Comparison of ENCODE assay signal across 6 worm cellular contexts in the genomic region with DNA sequence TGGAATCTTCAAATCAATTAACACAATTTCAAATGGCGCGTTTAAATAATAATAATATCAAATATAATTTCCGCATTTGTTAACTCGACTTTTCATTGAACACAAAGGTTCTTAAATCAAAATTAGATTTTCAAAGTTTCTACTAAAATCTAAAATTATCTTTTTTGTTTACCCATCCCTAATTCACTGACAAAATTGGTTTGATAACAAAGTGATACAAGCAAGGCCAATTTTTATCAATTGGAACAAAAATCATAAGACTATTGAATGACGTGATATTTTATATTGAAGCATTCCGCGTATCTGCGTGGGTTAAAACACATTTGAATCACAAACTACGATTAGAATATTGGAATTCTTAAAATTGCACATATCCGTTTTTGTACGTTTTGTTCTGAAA.
TF ChIP-seq lines count a peak whose summit lies in the region.

No protein-coding gene starts in this region.

TF ChIP-seq in whole organism, L1 larva, 84 proteins besides CTCF, POLR2A, EP300 and RAD21:
- TF ChIP-seq elt-3 (tag; optimal IDR thresholded peaks at IDR 0.05; lab: Kevin White, UChicago) (peak in 3 of 6 experiments; percentile 6 to 73 (median 56)), grh-1 (GFP tag; IDR thresholded peaks at IDR 0.05; lab: Robert Waterston, UW) (no peak), snpc-4 (tag; optimal IDR thresholded peaks at IDR 0.05; lab: Kevin White, UChicago) (no peak), unc-62 (GFP tag; optimal IDR thresholded peaks at IDR 0.05; lab: Kevin White, UChicago) (no peak), nhr-90 (tag; optimal IDR thresholded peaks at IDR 0.05; lab: Kevin White, UChicago; ENCODE audit: poor library complexity) (peak; percentile 27), jun-1 (tag; optimal IDR thresholded peaks at IDR 0.05; lab: Kevin White, UChicago) (peak; percentile 49), nhr-20 (tag; optimal IDR thresholded peaks at IDR 0.05; lab: Kevin White, UChicago) (peak; percentile 38), elt-2 (tag; optimal IDR thresholded peaks at IDR 0.05; lab: Kevin White, UChicago) (peak; percentile 89), blmp-1 (tag; optimal IDR thresholded peaks at IDR 0.05; lab: Kevin White, UChicago) (peak; percentile 22), lin-35 (GFP tag; optimal IDR thresholded peaks at IDR 0.05; lab: Kevin White, UChicago) (peak in 1 of 2 experiments; percentile 28), lin-14 (GFP tag; optimal IDR thresholded peaks at IDR 0.05; lab: Kevin White, UChicago) (peak; percentile 56), pqm-1 (tag; optimal IDR thresholded peaks at IDR 0.05; lab: Kevin White, UChicago) (no peak), nhr-71 (tag; optimal IDR thresholded peaks at IDR 0.05; lab: Kevin White, UChicago) (peak; percentile 69)

TF ChIP-seq in whole organism, L2 larva, 48 proteins besides CTCF, POLR2A, EP300 and RAD21:
- no peak for TF ChIP-seq nhr-25 (tag; optimal IDR thresholded peaks at IDR 0.05; lab: Kevin White, UChicago)
- TF ChIP-seq sma-3 (GFP tag; optimal IDR thresholded peaks at IDR 0.05; lab: Kevin White, UChicago): peak; percentile 38
- TF ChIP-seq crh-2 (tag; optimal IDR thresholded peaks at IDR 0.05; lab: Kevin White, UChicago): peak; percentile 47
- peak; percentile 83 for TF ChIP-seq sma-9 (GFP tag; optimal IDR thresholded peaks at IDR 0.05; lab: Kevin White, UChicago)
- no peak for TF ChIP-seq sma-9 (tag; optimal IDR thresholded peaks at IDR 0.05; lab: Kevin White, UChicago)
- peak; percentile 51 for TF ChIP-seq gmeb-1 (tag; optimal IDR thresholded peaks at IDR 0.05; lab: Kevin White, UChicago)
- peak; percentile 78 for TF ChIP-seq fos-1 (tag; optimal IDR thresholded peaks at IDR 0.05; lab: Kevin White, UChicago)
- no peak for TF ChIP-seq peb-1 (tag; optimal IDR thresholded peaks at IDR 0.05; lab: Kevin White, UChicago)
- peak; percentile 0 for TF ChIP-seq nhr-21 (tag; optimal IDR thresholded peaks at IDR 0.05; lab: Kevin White, UChicago)

TF ChIP-seq in whole organism, L3 larva, 47 proteins besides CTCF, POLR2A, EP300 and RAD21 (continues in another document):
- no peak for TF ChIP-seq lin-39 (tag; optimal IDR thresholded peaks at IDR 0.05; lab: Kevin White, UChicago)
- TF ChIP-seq skn-1 (tag; optimal IDR thresholded peaks at IDR 0.05; lab: Kevin White, UChicago): no peak
- peak; percentile 94 for TF ChIP-seq elt-2 (tag; optimal IDR thresholded peaks at IDR 0.05; lab: Kevin White, UChicago)
- no peak for TF ChIP-seq daf-12 (tag; optimal IDR thresholded peaks at IDR 0.05; lab: Kevin White, UChicago)
- TF ChIP-seq jun-1 (tag; optimal IDR thresholded peaks at IDR 0.05; lab: Kevin White, UChicago): peak; percentile 77
- TF ChIP-seq mdl-1 (tag; optimal IDR thresholded peaks at IDR 0.05; lab: Kevin White, UChicago): no peak
- no peak for TF ChIP-seq sea-2 (GFP tag; optimal IDR thresholded peaks at IDR 0.05; lab: Kevin White, UChicago)
- no peak for TF ChIP-seq nhr-25 (tag; optimal IDR thresholded peaks at IDR 0.05; lab: Kevin White, UChicago)
- TF ChIP-seq lsy-12 (tag; optimal IDR thresholded peaks at IDR 0.05; lab: Kevin White, UChicago): no peak
- TF ChIP-seq elt-3 (tag; optimal IDR thresholded peaks at IDR 0.05; lab: Kevin White, UChicago): peak in 1 of 3 experiments; percentile 21
- no peak for TF ChIP-seq zag-1 (tag; optimal IDR thresholded peaks at IDR 0.05; lab: Kevin White, UChicago)
- peak; percentile 94 for TF ChIP-seq pqm-1 (tag; optimal IDR thresholded peaks at IDR 0.05; lab: Kevin White, UChicago)
- no peak for TF ChIP-seq nhr-67 (tag; optimal IDR thresholded peaks at IDR 0.05; lab: Kevin White, UChicago)
- TF ChIP-seq ztf-4 (tag; optimal IDR thresholded peaks at IDR 0.05; lab: Kevin White, UChicago): no peak
- no peak for TF ChIP-seq mml-1 (tag; optimal IDR thresholded peaks at IDR 0.05; lab: Kevin White, UChicago)
- TF ChIP-seq elt-1 (tag; optimal IDR thresholded peaks at IDR 0.05; lab: Kevin White, UChicago): no peak
- TF ChIP-seq unc-62 (GFP tag; optimal IDR thresholded peaks at IDR 0.05; lab: Kevin White, UChicago): no peak
- TF ChIP-seq R02D3.7 (tag; optimal IDR thresholded peaks at IDR 0.05; lab: Kevin White, UChicago): no peak

TF ChIP-seq in whole organism, L4 larva, 104 proteins besides CTCF, POLR2A, EP300 and RAD21 (continues in another document):
- peak; percentile 10 for TF ChIP-seq nhr-10 (tag; optimal IDR thresholded peaks at IDR 0.05; lab: Kevin White, UChicago)
- TF ChIP-seq hlh-11 (tag; optimal IDR thresholded peaks at IDR 0.05; lab: Kevin White, UChicago): peak; percentile 81
- peak in 1 of 2 experiments; percentile 28 for TF ChIP-seq unc-62 (GFP tag; optimal IDR thresholded peaks at IDR 0.05 in 1 of 2; lab: Kevin White, UChicago)
- TF ChIP-seq unc-62 (tag; optimal IDR thresholded peaks at IDR 0.05; lab: Kevin White, UChicago): no peak
- TF ChIP-seq nhr-77 (tag; optimal IDR thresholded peaks at IDR 0.05; lab: Kevin White, UChicago): peak; percentile 91
- TF ChIP-seq dmd-6 (GFP tag; IDR thresholded peaks at IDR 0.05; lab: Robert Waterston, UW): peak; percentile 89
- TF ChIP-seq mdt-29 (GFP tag; IDR thresholded peaks at IDR 0.05; lab: Robert Waterston, UW): no peak
- no peak for TF ChIP-seq ceh-28 (tag; optimal IDR thresholded peaks at IDR 0.05; lab: Kevin White, UChicago)
- no peak for TF ChIP-seq rbr-2 (tag; optimal IDR thresholded peaks at IDR 0.05; lab: Kevin White, UChicago)
- peak; percentile 80 for TF ChIP-seq aha-1 (tag; lab: Kevin White, UChicago)
- TF ChIP-seq dve-1 (tag; optimal IDR thresholded peaks at IDR 0.05; lab: Kevin White, UChicago; ENCODE audit: insufficient read depth): peak; percentile 89
- peak; percentile 72 for TF ChIP-seq nhr-48 (tag; optimal IDR thresholded peaks at IDR 0.05; lab: Kevin White, UChicago)
- peak; percentile 67 for TF ChIP-seq hlh-30 (tag; optimal IDR thresholded peaks at IDR 0.05; lab: Kevin White, UChicago; ENCODE audit: insufficient read depth)
- no peak for TF ChIP-seq nhr-25 (tag; optimal IDR thresholded peaks at IDR 0.05; lab: Kevin White, UChicago; ENCODE audit: borderline replicate concordance, insufficient read depth)
- peak; percentile 63 for TF ChIP-seq T20F7.1 (GFP tag; optimal IDR thresholded peaks at IDR 0.05; lab: Kevin White, UChicago)
- no peak for TF ChIP-seq ctbp-1 (GFP tag; IDR thresholded peaks at IDR 0.05; lab: Robert Waterston, UW)
- TF ChIP-seq duxl-1 (tag; optimal IDR thresholded peaks at IDR 0.05; lab: Kevin White, UChicago; ENCODE audit: poor library complexity): no peak

TF ChIP-seq in whole organism, late embryonic, 69 proteins besides CTCF, POLR2A, EP300 and RAD21:
- TF ChIP-seq unc-42 (tag; optimal IDR thresholded peaks at IDR 0.05; lab: Kevin White, UChicago) (no peak), Y22D7AL.16 (tag; optimal IDR thresholded peaks at IDR 0.05; lab: Kevin White, UChicago) (no peak), elt-2 (tag; optimal IDR thresholded peaks at IDR 0.05; lab: Kevin White, UChicago) (peak; percentile 49), pag-3 (tag; optimal IDR thresholded peaks at IDR 0.05; lab: Kevin White, UChicago; ENCODE audit: borderline replicate concordance) (no peak)

TF ChIP-seq in whole organism, young adult, 124 proteins besides CTCF, POLR2A, EP300 and RAD21:
- no peak for TF ChIP-seq athp-1 (tag; optimal IDR thresholded peaks at IDR 0.05; lab: Kevin White, UChicago)
- peak; percentile 34 for TF ChIP-seq ztf-26 (tag; optimal IDR thresholded peaks at IDR 0.05; lab: Kevin White, UChicago)
- no peak for TF ChIP-seq F37B4.10 (GFP tag; IDR thresholded peaks at IDR 0.05; lab: Robert Waterston, UW)
- peak; percentile 76 for TF ChIP-seq nhr-80 (tag; optimal IDR thresholded peaks at IDR 0.05; lab: Kevin White, UChicago)
- TF ChIP-seq ZK185.1 (tag; optimal IDR thresholded peaks at IDR 0.05; lab: Kevin White, UChicago; ENCODE audit: poor library complexity, severe bottlenecking): peak; percentile 1
- TF ChIP-seq atf-7 (tag; optimal IDR thresholded peaks at IDR 0.05; lab: Kevin White, UChicago): peak; percentile 57
- no peak for TF ChIP-seq tbx-9 (tag; optimal IDR thresholded peaks at IDR 0.05; lab: Kevin White, UChicago; ENCODE audit: borderline replicate concordance)
TF ChIP-seq in whole organism, young adult: peak in this region for 4.
